Fruit fly (Drosophila melanogaster) whole organism, embryonic: ENCODE measurements around the gene Tmem214.

Experiments used
- Antp ChIP-seq: fragments of 200-800 bp; sonication (Bioruptor generic); optimal IDR thresholded peaks from 3 replicates; lab custom pipeline; 2016; ENCODE audit warnings: missing biosample characterization, missing genetic modification characterization
- CG10267 ChIP-seq: fragments of 200-800 bp; sonication (Bioruptor generic); optimal IDR thresholded peaks from 2 replicates; lab custom pipeline; 2018; ENCODE audit warnings: missing biosample characterization, mild to moderate bottlenecking, missing genetic modification characterization, moderate library complexity
- CG10366 ChIP-seq: fragments of 200-800 bp; sonication (Bioruptor generic); IDR thresholded peaks from 2 replicates; pipeline ENCODE4 v1.3.6; 2022; ENCODE audit warnings: missing biosample characterization, missing genetic modification characterization
- CG11504 ChIP-seq: fragments of 200-800 bp; sonication (Bioruptor generic); optimal IDR thresholded peaks from 3 replicates; lab custom pipeline; 2019; ENCODE audit warnings: missing biosample characterization, mild to moderate bottlenecking, missing genetic modification characterization, moderate library complexity
- CG14014 ChIP-seq: fragments of 200-800 bp; sonication (Bioruptor generic); IDR thresholded peaks from 2 replicates; pipeline ENCODE4 v1.3.6; 2022; ENCODE audit warnings: missing biosample characterization, missing genetic modification characterization
- CG17359 ChIP-seq: fragments of 200-800 bp; sonication (Bioruptor generic); optimal IDR thresholded peaks from 3 replicates; lab custom pipeline; 2018; ENCODE audit warnings: missing biosample characterization, mild to moderate bottlenecking, missing genetic modification characterization, moderate library complexity
- CG17912 ChIP-seq: fragments of 200-800 bp; sonication (Bioruptor generic); optimal IDR thresholded peaks from 2 replicates; lab custom pipeline; 2018; ENCODE audit warnings: missing biosample characterization, mild to moderate bottlenecking, missing genetic modification characterization
- CG31365 ChIP-seq: fragments of 200-800 bp; sonication (Bioruptor generic); optimal IDR thresholded peaks from 2 replicates; lab custom pipeline; 2018; ENCODE audit warnings: missing biosample characterization, mild to moderate bottlenecking, missing genetic modification characterization
- CG32532 ChIP-seq: fragments of 200-800 bp; sonication (Bioruptor generic); IDR thresholded peaks from 2 replicates; pipeline ENCODE4 v1.3.6; 2022; ENCODE audit warnings: missing biosample characterization, missing genetic modification characterization
- CG32772 ChIP-seq: fragments of 200-800 bp; sonication (Bioruptor generic); IDR thresholded peaks from 2 replicates; pipeline ENCODE4 v1.3.6; 2022; ENCODE audit warnings: missing biosample characterization, missing genetic modification characterization
- CG4328 ChIP-seq: fragments of 200-800 bp; sonication (Bioruptor generic); optimal IDR thresholded peaks from 3 replicates; lab custom pipeline; 2017; ENCODE audit warnings: missing biosample characterization, missing genetic modification reagents, missing genetic modification characterization
- CG5953 ChIP-seq: fragments of 200-800 bp; sonication (Bioruptor generic); IDR thresholded peaks from 2 replicates; pipeline ENCODE4 v1.3.6; 2022; ENCODE audit warnings: missing biosample characterization, missing genetic modification characterization
- CG6654 ChIP-seq: fragments of 200-800 bp; sonication (Bioruptor generic); optimal IDR thresholded peaks from 2 replicates; lab custom pipeline; 2017; ENCODE audit warnings: missing biosample characterization, mild to moderate bottlenecking, missing genetic modification characterization
- CG6689 ChIP-seq: fragments of 200-800 bp; sonication (Bioruptor generic); IDR thresholded peaks from 2 replicates; pipeline ENCODE4 v1.3.6; 2022; ENCODE audit warnings: missing biosample characterization, missing genetic modification characterization
- CG6813 ChIP-seq: fragments of 200-800 bp; sonication (Bioruptor generic); optimal IDR thresholded peaks from 2 replicates; lab custom pipeline; 2017; ENCODE audit warnings: missing biosample characterization, missing genetic modification characterization, mild to moderate bottlenecking, moderate library complexity, missing genetic modification reagents
- CTCF ChIP-seq: fragments of 200-800 bp; sonication (Bioruptor generic); optimal IDR thresholded peaks from 2 replicates; lab custom pipeline; 2017; ENCODE audit warnings: missing biosample characterization, mild to moderate bottlenecking, missing genetic modification characterization, moderate library complexity
- CrebB ChIP-seq: fragments of 200-800 bp; sonication (Bioruptor generic); optimal IDR thresholded peaks from 3 replicates; lab custom pipeline; 2018; ENCODE audit warnings: missing biosample characterization, mild to moderate bottlenecking, missing genetic modification characterization
- Deaf1 ChIP-seq: fragments of 200-800 bp; optimal IDR thresholded peaks from 3 replicates; lab custom pipeline; 2019; ENCODE audit warnings: missing biosample characterization, mild to moderate bottlenecking, missing genetic modification characterization, moderate library complexity
- Hr51 ChIP-seq, 2 experiments: fragments of 200-800 bp; sonication (Bioruptor generic); optimal IDR thresholded peaks; 2 replicates in 1 of 2; 3 replicates in 1 of 2; lab custom pipeline; 2016 to 2018; ENCODE audit warnings: missing biosample characterization in 2 of 2, missing genetic modification characterization in 2 of 2, mild to moderate bottlenecking in 1 of 2, moderate library complexity in 1 of 2
- Lpt ChIP-seq: fragments of >200 bp; optimal IDR thresholded peaks from 2 replicates; lab custom pipeline; 2018; ENCODE audit warnings: missing biosample characterization, missing genetic modification characterization
- Mrtf ChIP-seq: fragments of 200-800 bp; sonication (Bioruptor generic); IDR thresholded peaks from 3 replicates; pipeline ENCODE4 v1.3.6; 2022; ENCODE audit warnings: missing biosample characterization, missing genetic modification characterization
- Nf-YA ChIP-seq: fragments of 200-800 bp; sonication (Bioruptor generic); IDR thresholded peaks from 2 replicates; pipeline ENCODE4 v1.3.6; 2022; ENCODE audit warnings: missing biosample characterization, missing genetic modification characterization
- Ptx1 ChIP-seq: fragments of 200-800 bp; sonication (Bioruptor generic); IDR thresholded peaks from 2 replicates; pipeline ENCODE4 v1.3.6; 2022; ENCODE audit warnings: missing biosample characterization, missing genetic modification characterization
- Rx ChIP-seq: fragments of 200-800 bp; sonication (Bioruptor generic); IDR thresholded peaks from 2 replicates; pipeline ENCODE4 v1.3.6; 2022; ENCODE audit warnings: missing biosample characterization, missing genetic modification characterization
- Sin3A ChIP-seq: fragments of >200 bp; optimal IDR thresholded peaks from 2 replicates; lab custom pipeline; 2018
- Spps ChIP-seq: fragments of 200-800 bp; sonication (Bioruptor generic); optimal IDR thresholded peaks from 2 replicates; lab custom pipeline; 2018; ENCODE audit warnings: missing biosample characterization, mild to moderate bottlenecking, missing genetic modification characterization
- Taf1 ChIP-seq: fragments of 200-800 bp; sonication (Bioruptor generic); IDR thresholded peaks from 2 replicates; pipeline ENCODE4 v1.3.6; 2022; ENCODE audit warnings: missing biosample characterization, missing genetic modification characterization
- abd-A ChIP-seq: fragments of 200-800 bp; sonication (Bioruptor generic); optimal IDR thresholded peaks from 3 replicates; lab custom pipeline; 2019; ENCODE audit warnings: missing biosample characterization, mild to moderate bottlenecking, missing genetic modification characterization, moderate library complexity
- ara ChIP-seq: fragments of 200-800 bp; sonication (Bioruptor generic); IDR thresholded peaks from 2 replicates; pipeline ENCODE4 v1.3.6; 2022; ENCODE audit warnings: missing biosample characterization, missing genetic modification characterization
- bigmax ChIP-seq: fragments of 200-800 bp; sonication (Bioruptor generic); optimal IDR thresholded peaks from 2 replicates; lab custom pipeline; 2018; ENCODE audit warnings: missing biosample characterization, mild to moderate bottlenecking, missing genetic modification characterization
- br ChIP-seq: fragments of >200 bp; optimal IDR thresholded peaks from 2 replicates; lab custom pipeline; 2017
- cas ChIP-seq: fragments of 200-800 bp; sonication (Bioruptor generic); IDR thresholded peaks from 2 replicates; pipeline ENCODE4 v1.3.6; 2022; ENCODE audit warnings: missing biosample characterization, missing genetic modification characterization
- chn ChIP-seq: fragments of 200-800 bp; sonication (Bioruptor generic); optimal IDR thresholded peaks from 2 replicates; lab custom pipeline; 2016; ENCODE audit warnings: missing biosample characterization, missing genetic modification characterization
- cwo ChIP-seq: fragments of 200-800 bp; sonication (Bioruptor generic); optimal IDR thresholded peaks from 3 replicates; lab custom pipeline; 2017; ENCODE audit warnings: missing biosample characterization, missing genetic modification characterization, mild to moderate bottlenecking, moderate library complexity, missing genetic modification reagents
- dimm ChIP-seq: fragments of 200-800 bp; sonication (Bioruptor generic); IDR thresholded peaks from 2 replicates; pipeline ENCODE4 v1.3.6; 2022; ENCODE audit warnings: missing biosample characterization, missing genetic modification characterization
- gsb-n ChIP-seq: fragments of 200-800 bp; sonication (Bioruptor generic); optimal IDR thresholded peaks from 3 replicates; lab custom pipeline; 2018; ENCODE audit warnings: missing biosample characterization, mild to moderate bottlenecking, missing genetic modification characterization
- hbn ChIP-seq: fragments of 200-800 bp; sonication (Bioruptor generic); IDR thresholded peaks from 2 replicates; pipeline ENCODE4 v1.3.6; 2022; ENCODE audit warnings: missing biosample characterization, missing genetic modification characterization; ENCODE audit not compliant: partially characterized antibody
- luna ChIP-seq: fragments of 200-800 bp; sonication (Bioruptor generic); optimal IDR thresholded peaks from 2 replicates; lab custom pipeline; 2016; ENCODE audit warnings: missing biosample characterization, missing genetic modification characterization
- maf-S ChIP-seq: fragments of 200-800 bp; sonication (Bioruptor generic); optimal IDR thresholded peaks from 2 replicates; lab custom pipeline; 2016; ENCODE audit warnings: missing biosample characterization, missing genetic modification characterization
- mld ChIP-seq: fragments of 200-800 bp; sonication (Bioruptor generic); IDR thresholded peaks from 3 replicates; pipeline ENCODE4 v1.3.6; 2022; ENCODE audit warnings: missing biosample characterization, missing genetic modification characterization; ENCODE audit not compliant: partially characterized antibody
- oc ChIP-seq: fragments of 200-800 bp; sonication (Bioruptor generic); optimal IDR thresholded peaks from 2 replicates; lab custom pipeline; 2018; ENCODE audit warnings: missing biosample characterization, mild to moderate bottlenecking, missing genetic modification characterization, moderate library complexity
- p53 ChIP-seq: fragments of 200-800 bp; sonication (Bioruptor generic); optimal IDR thresholded peaks from 2 replicates; lab custom pipeline; 2016; ENCODE audit warnings: missing biosample characterization, missing genetic modification characterization
- sc ChIP-seq, 3 experiments: fragments of >200 bp in 2 of 3; fragments of 200-800 bp in 1 of 3; sonication (Bioruptor generic) in 1 of 3; optimal IDR thresholded peaks; 2 replicates in 2 of 3; 3 replicates in 1 of 3; lab custom pipeline; 2017; ENCODE audit warnings: mild to moderate bottlenecking in 1 of 3, missing biosample characterization in 1 of 3, missing genetic modification characterization in 1 of 3, missing genetic modification reagents in 1 of 3
- scrt ChIP-seq: fragments of 200-800 bp; sonication (Bioruptor generic); optimal IDR thresholded peaks from 2 replicates; lab custom pipeline; 2018; ENCODE audit warnings: missing biosample characterization, mild to moderate bottlenecking, missing genetic modification characterization, moderate library complexity
- sens ChIP-seq: fragments of 200-800 bp; sonication (Bioruptor generic); peaks from one replicate; lab custom pipeline; 2016; ENCODE audit warnings: missing biosample characterization, missing genetic modification characterization
- seq ChIP-seq: fragments of 200-800 bp; sonication (Bioruptor generic); IDR thresholded peaks from 2 replicates; pipeline ENCODE4 v1.3.6; 2022; ENCODE audit warnings: missing biosample characterization, missing genetic modification characterization
- shn ChIP-seq: fragments of 200-800 bp; sonication (Bioruptor generic); optimal IDR thresholded peaks from 3 replicates; lab custom pipeline; 2016; ENCODE audit warnings: missing biosample characterization, missing genetic modification characterization
- tin ChIP-seq: fragments of 200-800 bp; sonication (Bioruptor generic); optimal IDR thresholded peaks from 3 replicates; lab custom pipeline; 2016; ENCODE audit warnings: missing biosample characterization, missing genetic modification characterization
- ttk ChIP-seq: fragments of 200-800 bp; sonication (Bioruptor generic); IDR thresholded peaks from 2 replicates; pipeline ENCODE4 v2.1.2; 2022; ENCODE audit warnings: missing biosample characterization, missing genetic modification characterization
- usp ChIP-seq: fragments of >200 bp; optimal IDR thresholded peaks from 2 replicates; lab custom pipeline; 2017; ENCODE audit warnings: missing biosample characterization, missing genetic modification characterization

Tmem214 gene

dm6 chr2L:11003925-11004673 lies 34.0 kb upstream of the Tmem214 start, which contains the start of gene RpL9 (continued):
- peak; percentile 72 for TF ChIP-seq CG10267 (tag; lab: Kevin White, UChicago)
- TF ChIP-seq CG4328 (GFP tag; lab: Kevin White, UChicago), result peak; percentile 83
- TF ChIP-seq br (lab: Kevin White, UChicago), result no peak
- TF ChIP-seq CG17912 (GFP tag; lab: Kevin White, UChicago), result peak; percentile 91
- TF ChIP-seq CG6654 (GFP tag; lab: Kevin White, UChicago), result peak; percentile 29
- no peak for TF ChIP-seq Rx (GFP tag; lab: Robert Waterston, UW)
- no peak for TF ChIP-seq dimm (GFP tag; lab: Robert Waterston, UW)
- peak; percentile 69 for TF ChIP-seq CG17359 (tag; lab: Kevin White, UChicago)
- TF ChIP-seq mld (GFP tag; lab: Robert Waterston, UW), result no peak
- TF ChIP-seq luna (GFP tag; lab: Kevin White, UChicago), result peak; percentile 77
- TF ChIP-seq Antp (GFP tag; lab: Kevin White, UChicago), result peak; percentile 26
- 0 out of 2 replicates have a peak, but pooled peaks have one; percentile 10 for TF ChIP-seq Taf1 (GFP tag; lab: Robert Waterston, UW)
- no peak for TF ChIP-seq Mrtf (GFP tag; lab: Robert Waterston, UW)
- TF ChIP-seq CG6813, result peak; percentile 89
- TF ChIP-seq p53 (GFP tag; lab: Kevin White, UChicago), result peak; percentile 80
- TF ChIP-seq hbn (GFP tag; lab: Robert Waterston, UW), result no peak
- peak; percentile 47 for TF ChIP-seq CTCF (GFP tag; lab: Kevin White, UChicago)
- peak; percentile 30 for TF ChIP-seq Sin3A (lab: Kevin White, UChicago)
- peak; percentile 80 for TF ChIP-seq CG31365 (tag; lab: Kevin White, UChicago)
- no peak for TF ChIP-seq CG11504
- TF ChIP-seq Spps (tag; lab: Kevin White, UChicago), result peak; percentile 58
- TF ChIP-seq CG32532 (GFP tag; lab: Robert Waterston, UW), result peak; percentile 75
- peak; percentile 33 for TF ChIP-seq chn
- peak; percentile 49; the same call in 1 of the 2 replicates for TF ChIP-seq Nf-YA (GFP tag; lab: Robert Waterston, UW)
- no peak; the same call in 1 of the 2 replicates for TF ChIP-seq CG6689 (GFP tag; lab: Robert Waterston, UW)
- TF ChIP-seq Ptx1 (GFP tag; lab: Robert Waterston, UW), result no peak
- peak; percentile 60 for TF ChIP-seq maf-S
- peak in 1 of 2 experiments; percentile 55 for TF ChIP-seq Hr51 (GFP tag; optimal IDR thresholded peaks at IDR 0.05; lab: Kevin White, UChicago)
- TF ChIP-seq sc (optimal IDR thresholded peaks at IDR 0.05; lab: Kevin White, UChicago), result no peak
- TF ChIP-seq sc (GFP tag; optimal IDR thresholded peaks at IDR 0.05; lab: Kevin White, UChicago), result peak; percentile 53
- TF ChIP-seq ttk, result no peak
- peak; percentile 57; the same call in 1 of the 2 replicates for TF ChIP-seq seq (GFP tag; lab: Robert Waterston, UW)
- no peak for TF ChIP-seq gsb-n
- no peak for TF ChIP-seq usp (GFP tag; lab: Kevin White, UChicago)
- peak; percentile 84 for TF ChIP-seq CrebB (tag; lab: Kevin White, UChicago)
- TF ChIP-seq sens (GFP tag; lab: Kevin White, UChicago), result peak; percentile 93
- peak; percentile 25 for TF ChIP-seq shn (GFP tag; lab: Kevin White, UChicago)
- no peak for TF ChIP-seq CG10366 (GFP tag; lab: Robert Waterston, UW)
- TF ChIP-seq CG32772, result no peak
- peak; percentile 25 for TF ChIP-seq tin
- TF ChIP-seq abd-A, result no peak
- no peak; the same call in 1 of the 2 replicates for TF ChIP-seq CG5953 (GFP tag; lab: Robert Waterston, UW)
- peak; percentile 72; the same call in 1 of the 2 replicates for TF ChIP-seq CG14014
- no peak for TF ChIP-seq oc (tag; lab: Kevin White, UChicago)
- TF ChIP-seq ara, result peak; percentile 68; the same call in 1 of the 2 replicates
- TF ChIP-seq Lpt (GFP tag; lab: Kevin White, UChicago), result no peak
- TF ChIP-seq bigmax (GFP tag; lab: Kevin White, UChicago), result peak; percentile 68
- TF ChIP-seq Deaf1 (tag; lab: Kevin White, UChicago), result no peak
- TF ChIP-seq scrt, result peak; percentile 77
- TF ChIP-seq cwo (GFP tag; lab: Kevin White, UChicago), result no peak
- peak; percentile 25; the same call in 1 of the 2 replicates for TF ChIP-seq cas (GFP tag; lab: Robert Waterston, UW)
